Worm (Caenorhabditis elegans) whole organism, L1 larva: ENCODE results near the gene ceh-48.

Experiments used
- irx-1 ChIP-seq: sonication (generic microtip); optimal IDR thresholded peaks from 2 replicates; lab custom pipeline; 2016; ENCODE audit warnings: missing genetic modification characterization, missing compliant biosample characterization
- nhr-237 ChIP-seq: fragments of 150-350 bp; optimal IDR thresholded peaks from 2 replicates; lab custom pipeline; 2014; ENCODE audit warnings: missing biosample characterization, missing genetic modification characterization

DNA sequence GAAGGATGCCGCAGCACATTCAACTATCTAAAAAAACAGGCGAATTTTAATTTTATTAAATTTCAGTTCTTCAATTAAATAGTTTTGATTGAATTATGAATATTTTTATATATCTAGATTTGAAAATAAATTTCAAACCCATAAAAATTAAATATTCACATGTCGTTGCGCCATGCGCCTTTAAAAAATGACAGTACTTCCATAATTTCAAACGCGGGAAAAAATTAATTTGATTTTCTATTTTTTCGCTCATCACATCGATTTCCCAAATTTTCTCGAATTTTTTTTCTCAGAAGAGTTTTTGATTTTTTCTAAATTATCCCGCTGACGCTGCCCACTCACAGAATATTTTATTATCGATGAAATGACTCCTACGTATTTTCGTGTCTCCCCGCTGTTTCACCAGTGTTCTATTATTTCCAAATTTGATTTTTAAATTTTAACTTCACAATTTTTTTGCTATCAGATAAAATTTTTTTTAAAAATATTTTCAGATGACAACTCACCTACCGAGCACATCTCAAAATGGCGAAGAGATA is 30.6 kb downstream of the ceh-48 start, which contains the start of gene lip-1:
- TF ChIP-seq irx-1 = no peak
- TF ChIP-seq nhr-237 = no peak
